Fruit fly (Drosophila melanogaster) whole organism, prepupa: ENCODE results near the gene CG10324.

Experiments used
- CG10631 ChIP-seq: fragments of 200-800 bp; sonication (Bioruptor generic); optimal IDR thresholded peaks from 2 replicates; lab custom pipeline; 2016; ENCODE audit warnings: missing biosample characterization, missing genetic modification characterization
- CG10669 ChIP-seq: fragments of 200-800 bp; sonication (Bioruptor generic); optimal IDR thresholded peaks from 3 replicates; lab custom pipeline; 2018; ENCODE audit warnings: missing biosample characterization, mild to moderate bottlenecking, missing genetic modification characterization, moderate library complexity
- CG11294 ChIP-seq: fragments of 200-800 bp; sonication (Bioruptor generic); IDR thresholded peaks from 2 replicates; pipeline ENCODE4 v1.3.6; 2022; ENCODE audit warnings: missing biosample characterization, missing genetic modification characterization
- CG15336 ChIP-seq: fragments of 200-800 bp; sonication (Bioruptor generic); IDR thresholded peaks from 2 replicates; pipeline ENCODE4 v1.3.6; 2022; ENCODE audit warnings: missing biosample characterization, missing genetic modification characterization
- CG3032 ChIP-seq: fragments of 200-800 bp; optimal IDR thresholded peaks from 2 replicates; lab custom pipeline; 2019; ENCODE audit warnings: missing biosample characterization, mild to moderate bottlenecking, missing genetic modification characterization, moderate library complexity
- CG31627 ChIP-seq: fragments of 200-800 bp; sonication (Bioruptor generic); optimal IDR thresholded peaks from 3 replicates; lab custom pipeline; 2016; ENCODE audit warnings: missing biosample characterization, missing genetic modification characterization
- CG32006 ChIP-seq: fragments of 200-800 bp; sonication (Bioruptor generic); optimal IDR thresholded peaks from 3 replicates; lab custom pipeline; 2017; ENCODE audit warnings: missing biosample characterization, mild to moderate bottlenecking, missing genetic modification characterization
- CG34406 ChIP-seq: fragments of 200-800 bp; sonication (Bioruptor generic); optimal IDR thresholded peaks from 3 replicates; lab custom pipeline; 2016; ENCODE audit warnings: missing biosample characterization, missing genetic modification characterization
- CG4318 ChIP-seq: fragments of 200-800 bp; sonication (Bioruptor generic); optimal IDR thresholded peaks from 3 replicates; lab custom pipeline; 2017; ENCODE audit warnings: missing biosample characterization, mild to moderate bottlenecking, missing genetic modification characterization
- CG6163 ChIP-seq: fragments of 200-800 bp; sonication (Bioruptor generic); IDR thresholded peaks from 3 replicates; pipeline ENCODE4 v1.3.6; 2022; ENCODE audit warnings: missing biosample characterization, missing genetic modification characterization
- CG6276 ChIP-seq: fragments of 200-800 bp; sonication (Bioruptor generic); optimal IDR thresholded peaks from 2 replicates; lab custom pipeline; 2017; ENCODE audit warnings: missing biosample characterization, mild to moderate bottlenecking, missing genetic modification characterization
- CG6792 ChIP-seq: fragments of 200-800 bp; sonication (Bioruptor generic); optimal IDR thresholded peaks from 3 replicates; lab custom pipeline; 2016; ENCODE audit warnings: missing biosample characterization, missing genetic modification characterization
- CG6808 ChIP-seq: fragments of 200-800 bp; sonication (Bioruptor generic); optimal IDR thresholded peaks from 3 replicates; lab custom pipeline; 2017; ENCODE audit warnings: missing biosample characterization, missing genetic modification characterization, mild to moderate bottlenecking, moderate library complexity, missing genetic modification reagents
- CG7368 ChIP-seq: fragments of 200-800 bp; sonication (Bioruptor generic); optimal IDR thresholded peaks from 3 replicates; lab custom pipeline; 2016; ENCODE audit warnings: missing biosample characterization, missing genetic modification characterization
- CG8119 ChIP-seq: fragments of 200-800 bp; sonication (Bioruptor generic); IDR thresholded peaks from 3 replicates; pipeline ENCODE4 v1.3.6; 2022; ENCODE audit warnings: missing biosample characterization, missing genetic modification characterization
- CG8632 ChIP-seq: fragments of 200-800 bp; sonication (Bioruptor generic); optimal IDR thresholded peaks from 3 replicates; lab custom pipeline; 2016; ENCODE audit warnings: missing biosample characterization, missing genetic modification characterization
- CG9139 ChIP-seq: fragments of 200-800 bp; sonication (Bioruptor generic); optimal IDR thresholded peaks from 3 replicates; lab custom pipeline; 2017; ENCODE audit warnings: missing biosample characterization, mild to moderate bottlenecking, missing genetic modification characterization
- Eip75B ChIP-seq: fragments of 200-800 bp; sonication (Bioruptor generic); optimal IDR thresholded peaks from 3 replicates; lab custom pipeline; 2016; ENCODE audit warnings: missing biosample characterization, missing genetic modification characterization
- Eip93F ChIP-seq: fragments of 200-800 bp; sonication (Bioruptor generic); optimal IDR thresholded peaks from 2 replicates; lab custom pipeline; 2016; ENCODE audit warnings: missing biosample characterization, mild to moderate bottlenecking, missing genetic modification characterization
- Ets96B ChIP-seq: fragments of 200-800 bp; optimal IDR thresholded peaks from 2 replicates; lab custom pipeline; 2019; ENCODE audit warnings: missing biosample characterization, mild to moderate bottlenecking, missing genetic modification characterization, moderate library complexity
- Gug ChIP-seq: fragments of 200-800 bp; sonication (Bioruptor generic); IDR thresholded peaks from 2 replicates; pipeline ENCODE4 v1.3.6; 2022; ENCODE audit warnings: missing biosample characterization, missing genetic modification characterization
- Hr38 ChIP-seq: sonication (Bioruptor generic); optimal IDR thresholded peaks from 2 replicates; lab custom pipeline; 2016; ENCODE audit warnings: missing biosample characterization, missing genetic modification characterization
- Lpt ChIP-seq: fragments of 200-800 bp; sonication (Bioruptor generic); optimal IDR thresholded peaks from 3 replicates; lab custom pipeline; 2016; ENCODE audit warnings: missing biosample characterization, missing genetic modification characterization
- OdsH ChIP-seq: fragments of 200-800 bp; sonication (Bioruptor generic); optimal IDR thresholded peaks from 3 replicates; lab custom pipeline; 2016; ENCODE audit warnings: missing biosample characterization, missing genetic modification characterization
- Smox ChIP-seq: fragments of 200-800 bp; sonication (Bioruptor generic); optimal IDR thresholded peaks from 3 replicates; lab custom pipeline; 2016; ENCODE audit warnings: missing biosample characterization, missing genetic modification characterization
- Sox14 ChIP-seq: fragments of 200-800 bp; sonication (Bioruptor generic); optimal IDR thresholded peaks from 3 replicates; lab custom pipeline; 2016; ENCODE audit warnings: missing biosample characterization, missing genetic modification characterization
- acj6 ChIP-seq: fragments of 200-800 bp; sonication (Bioruptor generic); optimal IDR thresholded peaks from 3 replicates; lab custom pipeline; 2016; ENCODE audit warnings: missing biosample characterization, missing genetic modification characterization
- cyc ChIP-seq: fragments of 200-800 bp; sonication (Bioruptor generic); optimal IDR thresholded peaks from 3 replicates; lab custom pipeline; 2016; ENCODE audit warnings: missing biosample characterization, missing genetic modification characterization
- dac ChIP-seq: fragments of 200-800 bp; sonication (Bioruptor generic); optimal IDR thresholded peaks from 2 replicates; lab custom pipeline; 2017; ENCODE audit warnings: missing biosample characterization, mild to moderate bottlenecking, missing genetic modification characterization
- dsx ChIP-seq: fragments of 200-800 bp; optimal IDR thresholded peaks from 3 replicates; lab custom pipeline; 2019; ENCODE audit warnings: missing biosample characterization, mild to moderate bottlenecking, missing genetic modification characterization, moderate library complexity; ENCODE audit not compliant: poor library complexity, severe bottlenecking
- eg ChIP-seq: fragments of 200-800 bp; sonication (Bioruptor generic); IDR thresholded peaks from 3 replicates; pipeline ENCODE4 v1.3.6; 2022; ENCODE audit warnings: missing biosample characterization, missing genetic modification characterization
- esn ChIP-seq: fragments of 200-800 bp; sonication (Bioruptor generic); optimal IDR thresholded peaks from 2 replicates; lab custom pipeline; 2016; ENCODE audit warnings: missing biosample characterization, mild to moderate bottlenecking, missing genetic modification characterization, moderate library complexity
- fkh ChIP-seq: fragments of 200-800 bp; sonication (Bioruptor generic); optimal IDR thresholded peaks from 3 replicates; lab custom pipeline; 2017; ENCODE audit warnings: missing biosample characterization, mild to moderate bottlenecking, missing genetic modification characterization, moderate library complexity
- net ChIP-seq: fragments of 200-800 bp; sonication (Bioruptor generic); optimal IDR thresholded peaks from 3 replicates; lab custom pipeline; 2016; ENCODE audit warnings: missing biosample characterization, missing genetic modification characterization
- pdm3 ChIP-seq: fragments of 200-800 bp; sonication (Bioruptor generic); optimal IDR thresholded peaks from 3 replicates; lab custom pipeline; 2016; ENCODE audit warnings: missing biosample characterization, missing genetic modification characterization
- spab ChIP-seq: fragments of 200-800 bp; sonication (Bioruptor generic); optimal IDR thresholded peaks from 2 replicates; lab custom pipeline; 2017; ENCODE audit warnings: missing biosample characterization, mild to moderate bottlenecking, missing genetic modification characterization, missing genetic modification reagents
- svp ChIP-seq: fragments of 200-800 bp; sonication (Bioruptor generic); peaks from one replicate; lab custom pipeline; 2016; ENCODE audit warnings: missing biosample characterization, missing genetic modification characterization
- topi ChIP-seq: fragments of 200-800 bp; sonication (Bioruptor generic); optimal IDR thresholded peaks from 3 replicates; lab custom pipeline; 2016; ENCODE audit warnings: missing biosample characterization, missing genetic modification characterization

The CG10324 gene

DNA sequence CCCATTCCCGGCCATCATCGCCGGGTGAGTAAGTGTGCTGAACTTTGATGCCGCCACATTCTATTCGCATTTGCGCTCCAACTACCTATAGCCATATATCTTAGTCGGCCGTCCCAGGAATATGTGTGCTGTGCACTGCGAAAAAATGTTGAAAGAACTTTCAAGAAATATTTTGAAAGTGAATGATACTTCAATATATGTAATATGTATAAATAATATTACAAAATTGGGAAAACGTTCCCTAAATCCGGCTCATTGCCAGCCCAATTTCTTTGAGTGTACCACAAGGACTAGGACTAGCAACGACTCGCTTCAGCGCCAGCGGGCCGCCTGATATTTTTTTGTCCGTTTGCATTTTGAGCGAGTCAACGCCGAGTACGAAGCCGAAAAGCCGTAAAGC, 26.4 kb upstream of the CG10324 start:
- TF ChIP-seq CG32006 (GFP tag; lab: Kevin White, UChicago) (peak; percentile 12), topi (GFP tag; lab: Kevin White, UChicago) (no peak)

DNA sequence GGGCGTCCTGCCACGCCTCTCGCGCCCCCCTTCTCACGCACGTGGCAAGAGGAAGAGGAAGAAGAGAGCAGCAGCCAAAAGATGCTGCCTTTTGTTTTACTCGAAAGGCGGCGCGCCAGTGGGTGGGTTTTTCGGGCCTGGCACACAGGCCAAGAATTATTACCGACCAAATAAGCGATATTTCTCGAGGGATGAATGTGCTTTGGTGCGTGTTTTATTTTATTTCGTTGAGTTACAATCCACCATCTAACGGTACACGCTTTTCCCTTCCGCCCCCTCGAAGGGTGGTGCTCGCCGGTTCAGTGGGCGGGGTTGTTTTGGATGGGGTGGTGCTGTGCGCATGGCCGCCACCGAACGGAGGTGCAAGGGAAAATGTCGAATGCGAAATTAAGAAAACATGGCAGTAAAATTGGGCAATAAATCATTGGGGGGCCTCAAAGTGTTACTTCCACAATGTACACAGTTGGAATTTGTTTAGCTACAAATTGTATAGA, 25.5 kb upstream of the CG10324 start:
- no peak for TF ChIP-seq CG10669 (GFP tag; lab: Kevin White, UChicago)
- TF ChIP-seq svp (GFP tag; lab: Kevin White, UChicago): peak; percentile 1
- TF ChIP-seq eg (GFP tag; lab: Robert Waterston, UW): no peak
- no peak for TF ChIP-seq Ets96B (tag; lab: Kevin White, UChicago)
- TF ChIP-seq Hr38 (GFP tag; lab: Kevin White, UChicago): no peak
- no peak for TF ChIP-seq CG8632 (GFP tag; lab: Kevin White, UChicago)

DNA sequence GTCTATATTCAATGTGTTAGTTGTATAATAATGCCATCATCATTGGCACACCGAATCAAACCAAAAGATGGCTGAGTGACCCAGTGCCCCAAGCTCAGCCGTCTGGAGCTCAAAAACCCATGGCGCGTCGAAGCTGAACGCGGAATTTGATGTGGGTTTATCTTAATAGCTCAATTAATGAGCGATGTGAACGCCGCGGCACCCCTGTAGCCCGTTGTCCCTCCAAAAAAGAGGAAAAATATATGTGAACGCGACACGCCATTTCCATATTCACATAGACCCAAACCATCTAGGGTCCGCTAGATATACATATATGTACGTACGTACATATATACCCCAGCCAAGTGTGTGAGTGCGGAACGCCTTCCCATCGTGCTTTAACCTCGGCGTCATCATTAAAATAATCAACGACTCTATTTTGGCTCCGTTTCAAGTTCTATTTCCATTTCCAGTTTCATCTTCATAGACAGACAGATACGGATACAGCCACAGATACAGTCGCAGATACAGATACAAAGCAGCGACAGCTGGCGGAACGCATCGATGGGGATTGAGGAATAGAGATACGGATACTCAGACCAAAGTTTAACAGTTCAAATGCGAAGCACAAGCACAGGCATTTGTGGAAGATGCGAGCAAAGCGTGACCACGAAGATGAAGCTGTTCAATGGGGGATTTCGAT, 17.5 kb upstream of the CG10324 start:
- TF ChIP-seq CG6808 (GFP tag; lab: Kevin White, UChicago) (no peak), Gug (GFP tag; lab: Robert Waterston, UW) (no peak), net (GFP tag; lab: Kevin White, UChicago) (no peak), esn (GFP tag; lab: Kevin White, UChicago) (no peak)

dm6 chr3R:16661693-16662092, 14.9 kb upstream of the CG10324 start:
- TF ChIP-seq svp (GFP tag; lab: Kevin White, UChicago) (peak; percentile 39), CG15336 (GFP tag; lab: Robert Waterston, UW) (no peak)
- TF ChIP-seq, all 60 proteins: peak for 1

DNA sequence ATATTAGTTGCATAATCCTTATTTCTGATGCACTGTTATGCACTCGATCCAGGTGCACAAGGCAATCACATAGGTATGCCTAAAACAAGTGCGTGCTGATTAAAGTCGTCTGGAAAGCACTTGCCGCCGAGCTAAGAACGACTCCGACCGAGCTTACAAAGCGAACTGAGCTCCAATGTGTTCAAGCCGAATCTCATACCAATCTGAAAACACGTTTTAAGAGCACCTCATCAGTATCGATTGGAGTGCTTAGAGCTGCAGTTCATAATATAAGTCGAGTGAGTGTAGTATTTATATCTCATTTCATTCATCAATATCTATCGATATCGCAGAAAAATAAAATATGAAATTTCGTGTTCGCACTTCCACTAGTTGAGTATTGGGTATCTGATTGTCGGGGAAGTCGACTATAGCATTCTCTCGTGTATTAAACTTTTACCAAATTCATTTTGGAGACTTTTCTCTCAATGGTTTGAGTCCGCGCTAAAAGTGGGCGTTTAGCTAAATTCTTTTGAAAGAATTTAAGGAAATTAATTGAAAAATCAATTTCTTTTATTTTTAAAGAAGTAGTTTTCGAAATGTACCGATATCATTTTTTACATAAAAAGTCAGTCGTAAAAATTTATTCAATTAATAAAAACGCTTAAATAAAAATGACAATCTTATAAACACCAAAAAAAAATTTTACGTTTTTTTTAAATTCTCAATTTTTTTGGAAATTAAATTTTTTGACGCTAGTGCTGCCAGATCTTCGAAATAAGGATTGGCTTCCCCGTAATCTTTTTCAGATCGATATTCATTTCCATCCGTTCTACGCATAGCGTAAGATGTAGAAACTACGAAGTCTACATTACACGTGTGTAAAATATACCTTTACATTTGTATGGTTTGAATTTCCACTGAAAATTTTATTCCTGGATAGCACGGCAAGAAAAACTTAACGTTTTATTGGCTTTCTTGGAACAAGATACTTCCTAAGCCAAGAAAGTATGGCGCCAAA, 9.0 kb upstream of the CG10324 start, which contains the start of gene modSP:
modSP (minus strand) TSS at position 169 of the 1,000 bp plus-strand sequence.
- TF ChIP-seq CG6808 (GFP tag; lab: Kevin White, UChicago) (peak; percentile 59), dac (GFP tag; lab: Kevin White, UChicago) (no peak), Sox14 (GFP tag; lab: Kevin White, UChicago) (peak; percentile 55), CG8119 (GFP tag; lab: Robert Waterston, UW) (peak; percentile 37; the same call in 1 of the 3 replicates), Eip93F (no peak), dsx (GFP tag; lab: Kevin White, UChicago) (peak; percentile 20), CG7368 (GFP tag; lab: Kevin White, UChicago) (peak; percentile 18), CG9139 (GFP tag; lab: Kevin White, UChicago) (peak; percentile 63), acj6 (peak; percentile 58), OdsH (GFP tag; lab: Kevin White, UChicago) (peak; percentile 47), fkh (peak; percentile 59), CG3032 (tag; lab: Kevin White, UChicago) (peak; percentile 25), CG32006 (GFP tag; lab: Kevin White, UChicago) (peak; percentile 48), CG4318 (GFP tag; lab: Kevin White, UChicago) (no peak), topi (GFP tag; lab: Kevin White, UChicago) (peak; percentile 35), CG15336 (GFP tag; lab: Robert Waterston, UW) (peak; percentile 13; the same call in 1 of the 2 replicates), CG6792 (GFP tag; lab: Kevin White, UChicago) (peak; percentile 31), Smox (GFP tag; lab: Kevin White, UChicago) (peak; percentile 49), CG6163 (GFP tag; lab: Robert Waterston, UW) (peak; percentile 63; the same call in 1 of the 3 replicates), CG34406 (peak; percentile 37), net (GFP tag; lab: Kevin White, UChicago) (peak; percentile 19), Ets96B (tag; lab: Kevin White, UChicago) (no peak), CG31627 (GFP tag; lab: Kevin White, UChicago) (peak; percentile 58), pdm3 (GFP tag; lab: Kevin White, UChicago) (peak; percentile 53), CG10631 (peak; percentile 13), CG11294 (GFP tag; lab: Robert Waterston, UW) (no peak), Eip75B (GFP tag; lab: Kevin White, UChicago) (peak; percentile 61), Lpt (GFP tag; lab: Kevin White, UChicago) (peak; percentile 44), spab (no peak), cyc (GFP tag; lab: Kevin White, UChicago) (peak; percentile 52), CG6276 (GFP tag; lab: Kevin White, UChicago) (no peak), eg (GFP tag; lab: Robert Waterston, UW) (no peak)
